Fruit fly (Drosophila melanogaster): ENCODE data around the gene Ir64a.

Ir64a gene

DNA sequence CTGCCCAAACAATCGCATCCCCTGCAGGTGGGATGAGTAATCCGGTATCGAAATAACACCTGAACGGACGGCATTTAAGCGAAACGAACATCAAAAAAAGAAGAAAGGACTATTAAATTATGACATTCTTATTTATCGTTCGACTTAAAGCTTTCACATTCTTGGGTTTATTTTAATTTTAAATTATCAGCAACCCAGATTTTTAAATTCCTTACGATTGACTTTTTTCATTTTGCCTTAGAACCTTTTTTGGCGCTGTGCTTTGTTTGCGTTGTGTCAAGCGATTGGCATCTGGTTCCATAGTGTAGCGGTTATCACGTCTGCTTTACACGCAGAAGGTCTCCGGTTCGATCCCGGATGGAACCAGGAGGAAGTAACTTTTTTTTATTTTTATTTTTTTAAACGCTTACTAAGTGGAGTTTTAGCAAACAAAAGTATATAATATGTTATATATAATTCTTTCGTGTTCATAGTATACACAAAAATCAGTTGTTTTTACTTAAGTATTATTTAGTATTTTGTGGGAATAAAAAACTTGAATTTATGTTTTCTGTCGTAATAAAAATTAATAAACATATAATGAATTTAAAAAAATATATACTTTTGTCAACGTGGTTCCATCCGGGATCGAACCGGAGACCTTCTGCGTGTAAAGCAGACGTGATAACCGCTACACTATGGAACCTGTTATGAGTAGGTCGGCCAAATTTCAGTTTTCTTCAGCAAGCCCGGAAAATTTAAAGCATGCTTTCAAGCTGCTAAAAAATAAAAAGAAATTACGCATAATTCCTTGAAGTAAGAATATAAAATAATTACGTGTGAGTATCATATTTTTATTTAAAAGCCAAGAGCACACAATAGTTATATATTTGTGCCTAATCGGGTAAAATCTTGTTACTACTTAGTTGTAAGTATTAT is 26.3 kb downstream of the Ir64a start:
- peak; percentile 7 for TF ChIP-seq sage (GFP tag; optimal IDR thresholded peaks at IDR 0.05)
- no peak for TF ChIP-seq GATAd (GFP tag; optimal IDR thresholded peaks at IDR 0.05)

DNA sequence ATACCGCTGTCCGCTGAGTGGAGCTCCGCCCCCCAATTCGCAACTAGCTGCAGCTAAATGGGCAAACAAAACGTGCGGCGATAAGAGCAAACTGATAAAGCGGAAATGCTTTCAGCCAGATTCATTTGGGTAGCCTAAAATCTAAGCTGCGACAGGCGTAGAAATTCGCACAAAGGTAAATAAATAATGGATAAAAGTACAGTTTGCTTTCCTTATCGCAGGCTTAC is 26.9 kb downstream of the Ir64a start, which contains the start of gene lama:
lama (minus strand) TSS at position 101 of the 227 bp plus-strand sequence.
- TF ChIP-seq CG32264 (GFP tag; optimal IDR thresholded peaks at IDR 0.05) (no peak), h (GFP tag; optimal IDR thresholded peaks at IDR 0.05) (no peak), dsf (GFP tag; optimal IDR thresholded peaks at IDR 0.05; ENCODE audit: borderline replicate concordance) (no peak), sv (GFP tag; optimal IDR thresholded peaks at IDR 0.05) (no peak), lola (GFP tag; optimal IDR thresholded peaks at IDR 0.05) (no peak), brk (GFP tag; optimal IDR thresholded peaks at IDR 0.05) (no peak), Abd-B (GFP tag; optimal IDR thresholded peaks at IDR 0.05) (no peak), br (GFP tag; optimal IDR thresholded peaks at IDR 0.05) (no peak), Rel (GFP tag; optimal IDR thresholded peaks at IDR 0.05) (no peak), Rel (tag; optimal IDR thresholded peaks at IDR 0.05) (no peak), HLH106 (tag; optimal IDR thresholded peaks at IDR 0.05) (no peak), Sp1 (GFP tag; optimal IDR thresholded peaks at IDR 0.05) (no peak), dmrt93B (GFP tag; optimal IDR thresholded peaks at IDR 0.05) (no peak), Hr83 (GFP tag; optimal IDR thresholded peaks at IDR 0.05; ENCODE audit: poor library complexity, severe bottlenecking) (no peak), Dfd (GFP tag; optimal IDR thresholded peaks at IDR 0.05) (no peak), ey (GFP tag; optimal IDR thresholded peaks at IDR 0.05) (no peak), CrebA (GFP tag; optimal IDR thresholded peaks at IDR 0.05; ENCODE audit: borderline replicate concordance) (no peak), dl (GFP tag; optimal IDR thresholded peaks at IDR 0.05; ENCODE audit: insufficient read depth in 1 of 2, partially characterized antibody in 2 of 2) (no peak), Dif (GFP tag; optimal IDR thresholded peaks at IDR 0.05; ENCODE audit: partially characterized antibody) (no peak), Mio (GFP tag; optimal IDR thresholded peaks at IDR 0.05) (no peak), rgr (GFP tag; optimal IDR thresholded peaks at IDR 0.05) (no peak)

DNA sequence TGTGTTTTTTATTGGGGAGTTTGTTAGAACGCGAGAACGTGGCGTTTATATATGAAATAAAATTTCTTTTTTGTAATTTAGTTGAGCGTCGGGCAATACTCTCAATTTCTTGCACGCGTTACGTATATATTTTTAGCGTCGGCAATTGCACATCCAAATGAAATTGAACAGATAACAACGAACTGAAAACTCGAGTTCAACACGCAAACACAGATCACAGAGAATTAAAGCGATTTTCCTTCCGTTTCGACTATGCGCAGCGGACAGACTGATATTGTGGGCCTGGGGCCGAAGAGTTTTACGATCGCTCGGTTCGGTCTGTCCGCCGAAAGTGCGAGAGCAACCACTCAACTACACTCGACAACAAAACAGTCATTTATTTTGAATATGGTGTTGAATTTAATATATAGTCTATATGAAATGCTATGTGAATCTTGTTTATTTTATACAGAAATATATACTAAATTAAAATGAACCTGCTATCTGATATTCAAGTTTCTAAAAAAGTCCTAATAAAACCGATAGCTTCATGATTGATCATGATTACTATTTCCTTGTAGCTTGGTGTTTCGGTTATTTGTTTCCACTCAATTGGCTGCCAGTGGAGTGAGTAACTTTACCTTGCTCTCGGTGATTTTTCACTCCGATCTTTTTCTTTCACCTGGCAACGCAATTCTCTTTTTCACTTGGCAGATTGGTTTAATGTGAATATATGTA is 27.4 kb downstream of the Ir64a start, which contains the start of gene CG46456:
CG46456 (minus strand) TSS at position 273 of the 717 bp plus-strand sequence.
- peak; percentile 52 for TF ChIP-seq Jra (GFP tag; optimal IDR thresholded peaks at IDR 0.05)
- TF ChIP-seq Mio (GFP tag; optimal IDR thresholded peaks at IDR 0.05), result peak; percentile 35
- peak in 1 of 2 experiments; percentile 96 for TF ChIP-seq foxo (GFP tag; optimal IDR thresholded peaks at IDR 0.05)
- no peak for TF ChIP-seq GATAd (GFP tag; optimal IDR thresholded peaks at IDR 0.05)
- TF ChIP-seq CG32264 (GFP tag; optimal IDR thresholded peaks at IDR 0.05), result peak; percentile 58
- TF ChIP-seq dmrt93B (GFP tag; optimal IDR thresholded peaks at IDR 0.05), result peak; percentile 87
- TF ChIP-seq sage (GFP tag; optimal IDR thresholded peaks at IDR 0.05), result peak; percentile 95
- no peak for TF ChIP-seq usp (GFP tag; optimal IDR thresholded peaks at IDR 0.05)
- TF ChIP-seq OdsH (GFP tag; optimal IDR thresholded peaks at IDR 0.05), result peak; percentile 97
- peak; percentile 89 for TF ChIP-seq Hnf4 (GFP tag; optimal IDR thresholded peaks at IDR 0.05)
- peak; percentile 65 for TF ChIP-seq dsf (GFP tag; optimal IDR thresholded peaks at IDR 0.05; ENCODE audit: borderline replicate concordance)
- peak; percentile 96 for TF ChIP-seq HLH106 (tag; optimal IDR thresholded peaks at IDR 0.05)
- peak; percentile 96 for TF ChIP-seq brk (GFP tag; optimal IDR thresholded peaks at IDR 0.05)
- TF ChIP-seq jim (GFP tag; optimal IDR thresholded peaks at IDR 0.05), result no peak
- TF ChIP-seq Dfd (GFP tag; optimal IDR thresholded peaks at IDR 0.05), result peak; percentile 77
- TF ChIP-seq sv (GFP tag; optimal IDR thresholded peaks at IDR 0.05), result peak; percentile 91
- TF ChIP-seq CG9705 (GFP tag; optimal IDR thresholded peaks at IDR 0.05), result peak; percentile 93
- TF ChIP-seq fru (GFP tag; optimal IDR thresholded peaks at IDR 0.05), result peak; percentile 94
- no peak for TF ChIP-seq pan (optimal IDR thresholded peaks at IDR 0.05)
- peak; percentile 86 for TF ChIP-seq Rel (GFP tag; optimal IDR thresholded peaks at IDR 0.05)
- TF ChIP-seq Rel (tag; optimal IDR thresholded peaks at IDR 0.05), result peak; percentile 86
- TF ChIP-seq dl (GFP tag; optimal IDR thresholded peaks at IDR 0.05; ENCODE audit: insufficient read depth in 1 of 2, partially characterized antibody in 2 of 2), result peak; percentile 2 to 39
- TF ChIP-seq ey (GFP tag; optimal IDR thresholded peaks at IDR 0.05), result peak; percentile 92
- TF ChIP-seq Abd-B (GFP tag; optimal IDR thresholded peaks at IDR 0.05), result no peak
- TF ChIP-seq Sp1 (GFP tag; optimal IDR thresholded peaks at IDR 0.05), result peak; percentile 98
- no peak for TF ChIP-seq Dif (GFP tag; optimal IDR thresholded peaks at IDR 0.05; ENCODE audit: partially characterized antibody)
- peak; percentile 92 for TF ChIP-seq psq (GFP tag; optimal IDR thresholded peaks at IDR 0.05)
- TF ChIP-seq CrebA (GFP tag; optimal IDR thresholded peaks at IDR 0.05; ENCODE audit: borderline replicate concordance), result no peak
- no peak for TF ChIP-seq tai (GFP tag; optimal IDR thresholded peaks at IDR 0.05)
- no peak for TF ChIP-seq lola (GFP tag; optimal IDR thresholded peaks at IDR 0.05)
- peak; percentile 71 for TF ChIP-seq woc (GFP tag; optimal IDR thresholded peaks at IDR 0.05)
- no peak for TF ChIP-seq Hr83 (GFP tag; optimal IDR thresholded peaks at IDR 0.05; ENCODE audit: poor library complexity, severe bottlenecking)
- peak; percentile 97 for TF ChIP-seq h (GFP tag; optimal IDR thresholded peaks at IDR 0.05)
- no peak for TF ChIP-seq Vsx2 (GFP tag; optimal IDR thresholded peaks at IDR 0.05; ENCODE audit: partially characterized antibody)
- peak; percentile 92 for TF ChIP-seq br (GFP tag; optimal IDR thresholded peaks at IDR 0.05)
- TF ChIP-seq rgr (GFP tag; optimal IDR thresholded peaks at IDR 0.05), result peak; percentile 96
- no peak for TF ChIP-seq N (GFP tag; optimal IDR thresholded peaks at IDR 0.05)
- TF ChIP-seq Myc (optimal IDR thresholded peaks at IDR 0.05), result no peak
- no peak for TF ChIP-seq Hr78 (GFP tag; optimal IDR thresholded peaks at IDR 0.05)

All from whole organism, wandering third instar larva.